Worm (Caenorhabditis elegans): Measurements from ENCODE around the gene F28H7.7.

F28H7.7 gene

DNA sequence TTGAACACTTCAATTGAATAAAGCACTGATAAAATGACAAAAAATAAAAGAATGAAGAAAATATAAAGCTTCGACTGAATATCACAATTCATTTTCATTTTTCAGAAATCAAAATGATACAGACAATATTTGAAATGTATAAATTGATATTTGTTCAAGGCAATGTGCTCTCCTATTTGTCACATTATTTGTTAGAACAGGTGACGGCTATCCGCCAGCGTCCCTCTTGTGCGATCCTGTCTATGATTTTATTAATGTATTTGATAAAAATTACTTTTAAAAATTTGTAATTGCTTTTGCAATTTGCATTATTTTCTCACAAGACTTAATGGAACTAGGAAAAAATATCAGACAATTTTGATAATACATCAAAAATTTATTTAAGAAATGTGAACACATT, at the start of gene F28H7.7:
TSS of gene F28H7.7 (minus strand) at position 101 of the 400 bp plus-strand sequence.
- TF ChIP-seq nfya-1 (tag; optimal IDR thresholded peaks at IDR 0.05) (no peak), ceh-45 (GFP tag; IDR thresholded peaks at IDR 0.05) (no peak), pros-1 (tag; optimal IDR thresholded peaks at IDR 0.05) (no peak), npax-4 (tag; optimal IDR thresholded peaks at IDR 0.05) (no peak), gmeb-2 (tag; optimal IDR thresholded peaks at IDR 0.05) (no peak), fax-1 (tag; optimal IDR thresholded peaks at IDR 0.05) (no peak)

DNA sequence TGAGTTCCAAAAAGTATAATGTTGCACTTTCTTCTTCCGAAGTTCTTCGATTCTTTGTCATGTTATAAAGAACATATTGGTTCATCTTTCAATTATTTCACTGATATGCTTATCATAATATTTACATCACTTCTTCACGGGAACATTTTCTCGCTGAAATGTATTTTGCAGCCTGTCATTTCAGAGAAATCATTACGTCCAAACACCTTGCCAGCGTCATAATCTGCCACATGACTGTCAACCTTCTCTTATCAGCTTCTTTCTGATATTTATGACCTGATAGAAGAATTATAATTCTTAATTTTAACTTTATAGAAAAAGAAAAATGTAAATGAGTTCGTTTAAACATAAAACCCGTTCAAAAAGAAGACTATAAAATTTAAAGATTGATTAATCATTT, 48.1 kb upstream of the F28H7.7 start:
- TF ChIP-seq ceh-6 (GFP tag; optimal IDR thresholded peaks at IDR 0.05): no peak
- TF ChIP-seq elt-2 (tag; optimal IDR thresholded peaks at IDR 0.05): peak; percentile 46

DNA sequence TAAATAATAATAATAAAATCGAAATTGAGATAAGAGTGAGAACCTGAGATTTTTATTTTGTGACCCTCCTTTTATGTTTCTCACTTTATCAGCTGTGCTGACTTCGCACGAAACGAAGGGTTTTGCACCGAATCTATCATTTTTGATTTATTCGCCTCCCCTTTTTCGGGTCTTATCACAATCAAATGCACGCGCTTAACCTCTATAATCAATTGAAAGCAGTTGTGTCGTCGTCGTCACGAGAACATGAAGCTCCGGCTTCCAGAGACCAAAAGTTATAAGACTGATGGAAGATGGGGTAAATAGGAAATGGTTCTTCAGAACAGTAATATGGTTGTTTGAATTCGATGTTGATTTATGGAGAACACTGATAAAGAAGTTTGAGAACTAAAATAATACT, 47.2 kb upstream of the F28H7.7 start, which contains the start of gene D1054.18:
TSS of gene D1054.18 (minus strand) at position 45 of the 400 bp plus-strand sequence.
- TF ChIP-seq T23F11.4 (GFP tag; optimal IDR thresholded peaks at IDR 0.05) (no peak), C08G9.2 (tag; optimal IDR thresholded peaks at IDR 0.05) (no peak), ceh-22 (tag; optimal IDR thresholded peaks at IDR 0.05) (no peak), ceh-31 (tag; optimal IDR thresholded peaks at IDR 0.05) (no peak), ttx-3 (tag; optimal IDR thresholded peaks at IDR 0.05) (no peak), pat-9 (tag; optimal IDR thresholded peaks at IDR 0.05) (no peak), C38D4.7 (GFP tag; optimal IDR thresholded peaks at IDR 0.05) (no peak), gmeb-2 (tag; optimal IDR thresholded peaks at IDR 0.05) (no peak), nfya-1 (tag; optimal IDR thresholded peaks at IDR 0.05) (no peak), lin-11 (tag; optimal IDR thresholded peaks at IDR 0.05) (no peak), ceh-48 (tag; optimal IDR thresholded peaks at IDR 0.05) (no peak), ceh-19 (GFP tag; optimal IDR thresholded peaks at IDR 0.05) (no peak), K02D7.2 (tag; optimal IDR thresholded peaks at IDR 0.05) (no peak), tbx-7 (tag; optimal IDR thresholded peaks at IDR 0.05) (no peak), unc-86 (tag; optimal IDR thresholded peaks at IDR 0.05) (no peak), mec-3 (tag; optimal IDR thresholded peaks at IDR 0.05; ENCODE audit: borderline replicate concordance) (no peak), nhr-232 (tag; optimal IDR thresholded peaks at IDR 0.05) (no peak), hlh-30 (tag; optimal IDR thresholded peaks at IDR 0.05; ENCODE audit: insufficient read depth) (no peak), che-1 (tag; optimal IDR thresholded peaks at IDR 0.05) (no peak)

ce11 chrV:10798090-10798489, 44.1 kb upstream of the F28H7.7 start, which contains the start of gene srh-184:
TSS of gene srh-184 (minus strand) at chrV:10798190.
- TF ChIP-seq mec-3 (tag; optimal IDR thresholded peaks at IDR 0.05; ENCODE audit: borderline replicate concordance) (no peak), unc-55 (GFP tag; optimal IDR thresholded peaks at IDR 0.05) (no peak), hlh-30 (tag; optimal IDR thresholded peaks at IDR 0.05; ENCODE audit: insufficient read depth) (no peak), ttx-3 (tag; optimal IDR thresholded peaks at IDR 0.05) (no peak), syd-9 (tag; optimal IDR thresholded peaks at IDR 0.05) (no peak), hlh-13 (GFP tag; optimal IDR thresholded peaks at IDR 0.05) (no peak), nhr-232 (tag; optimal IDR thresholded peaks at IDR 0.05) (no peak), dmd-4 (tag; optimal IDR thresholded peaks at IDR 0.05; ENCODE audit: borderline replicate concordance) (no peak), pros-1 (tag; optimal IDR thresholded peaks at IDR 0.05) (no peak), pqm-1 (tag; optimal IDR thresholded peaks at IDR 0.05) (no peak), unc-42 (tag; optimal IDR thresholded peaks at IDR 0.05) (no peak), ets-4 (tag; optimal IDR thresholded peaks at IDR 0.05) (no peak), sdc-2 (tag; optimal IDR thresholded peaks at IDR 0.05) (no peak), K02D7.2 (tag; optimal IDR thresholded peaks at IDR 0.05) (no peak), Y22D7AL.16 (tag; optimal IDR thresholded peaks at IDR 0.05) (no peak)

ce11 chrV:10795494-10795893, 41.5 kb upstream of the F28H7.7 start, which contains the start of gene D1054.19:
TSS of gene D1054.19 (plus strand) at chrV:10795794.
- TF ChIP-seq elt-4 (tag; optimal IDR thresholded peaks at IDR 0.05) (no peak), nfya-1 (tag; optimal IDR thresholded peaks at IDR 0.05) (no peak), ceh-6 (GFP tag; optimal IDR thresholded peaks at IDR 0.05) (no peak), dmd-4 (tag; optimal IDR thresholded peaks at IDR 0.05; ENCODE audit: borderline replicate concordance) (no peak), ceh-18 (tag; optimal IDR thresholded peaks at IDR 0.05) (no peak), ceh-45 (GFP tag; IDR thresholded peaks at IDR 0.05) (no peak), unc-3 (GFP tag; conservative IDR thresholded peaks at IDR 0.05) (no peak), unc-3 (tag; optimal IDR thresholded peaks at IDR 0.05) (no peak), eyg-1 (tag; optimal IDR thresholded peaks at IDR 0.05) (no peak), hlh-13 (GFP tag; optimal IDR thresholded peaks at IDR 0.05) (no peak), fkh-6 (tag; optimal IDR thresholded peaks at IDR 0.05) (no peak), gmeb-2 (tag; optimal IDR thresholded peaks at IDR 0.05) (no peak), T23F11.4 (GFP tag; optimal IDR thresholded peaks at IDR 0.05) (no peak), sdc-2 (tag; optimal IDR thresholded peaks at IDR 0.05) (no peak), pqm-1 (tag; optimal IDR thresholded peaks at IDR 0.05) (no peak), C38D4.7 (GFP tag; optimal IDR thresholded peaks at IDR 0.05) (no peak)
